Worm (Caenorhabditis elegans) whole organism, young adult: ENCODE results near the gene Y75B12B.11.

ENCODE experiments used
- C17E4.6 ChIP-seq: fragments of 200-800 bp; sonication (Bioruptor generic); IDR thresholded peaks from 2 replicates; pipeline ENCODE4 v1.3.6; 2022; ENCODE audit warnings: missing genetic modification reagents, missing genetic modification characterization, missing compliant biosample characterization
- F23B12.7 ChIP-seq: sonication (generic microtip); optimal IDR thresholded peaks from 2 replicates; lab custom pipeline; 2017; ENCODE audit warnings: missing genetic modification characterization, mild to moderate bottlenecking, missing compliant biosample characterization, antibody characterized with exemption, moderate library complexity; ENCODE audit not compliant: insufficient read depth
- F33H1.4 ChIP-seq: fragments of 200-800 bp; sonication (Bioruptor generic); IDR thresholded peaks from 2 replicates; pipeline ENCODE4 v1.3.6; 2022; ENCODE audit warnings: missing genetic modification reagents, missing genetic modification characterization, missing compliant biosample characterization
- F37B4.10 ChIP-seq: fragments of 200-800 bp; sonication (Bioruptor generic); IDR thresholded peaks from 2 replicates; pipeline ENCODE4 v1.3.6; 2022; ENCODE audit warnings: missing genetic modification characterization, missing compliant biosample characterization
- F52B5.7 ChIP-seq: sonication (generic microtip); optimal IDR thresholded peaks from 2 replicates; lab custom pipeline; 2016; ENCODE audit warnings: mild to moderate bottlenecking, missing genetic modification characterization, missing compliant biosample characterization
- F55B11.4 ChIP-seq: sonication (generic microtip); optimal IDR thresholded peaks from 2 replicates; lab custom pipeline; 2016; ENCODE audit warnings: missing compliant biosample characterization, missing genetic modification characterization, borderline replicate concordance; ENCODE audit not compliant: insufficient read depth
- K11D2.4 ChIP-seq: fragments of 200-800 bp; sonication (Bioruptor generic); IDR thresholded peaks from 2 replicates; pipeline ENCODE4 v1.3.6; 2022; ENCODE audit warnings: missing genetic modification reagents, missing genetic modification characterization, missing compliant biosample characterization
- Y53G8AR.9 ChIP-seq: fragments of 200-800 bp; sonication (Bioruptor generic); conservative IDR thresholded peaks from 2 replicates; pipeline ENCODE4 v1.3.6; 2022; ENCODE audit warnings: missing genetic modification reagents, missing genetic modification characterization, missing compliant biosample characterization
- Y67H2A.10 ChIP-seq: fragments of 200-800 bp; sonication (Bioruptor generic); conservative IDR thresholded peaks from 2 replicates; pipeline ENCODE4 v1.3.6; 2022; ENCODE audit warnings: missing genetic modification reagents, missing genetic modification characterization, missing compliant biosample characterization
- ZK185.1 ChIP-seq: sonication (generic microtip); optimal IDR thresholded peaks from 2 replicates; lab custom pipeline; 2016; ENCODE audit warnings: mild to moderate bottlenecking, missing genetic modification characterization, missing compliant biosample characterization; ENCODE audit not compliant: poor library complexity, severe bottlenecking
- ama-1 ChIP-seq, 3 experiments: fragments of 150-350 bp in 1 of 3; sonication (generic microtip) in 2 of 3; optimal IDR thresholded peaks; 2 replicates each; lab custom pipeline; 2014 to 2018; ENCODE audit warnings: missing biosample characterization in 2 of 3, missing genetic modification characterization in 2 of 3, missing genetic modification reagents in 2 of 3
- aptf-2 ChIP-seq: fragments of 200-800 bp; sonication (Bioruptor generic); conservative IDR thresholded peaks from 2 replicates; pipeline ENCODE4 v1.3.6; 2022; ENCODE audit warnings: missing genetic modification reagents, missing genetic modification characterization, missing compliant biosample characterization
- aptf-3 ChIP-seq: fragments of 200-800 bp; sonication (Bioruptor generic); IDR thresholded peaks from 2 replicates; pipeline ENCODE4 v1.3.6; 2022; ENCODE audit warnings: missing genetic modification characterization, missing compliant biosample characterization
- attf-6 ChIP-seq: fragments of 200-800 bp; sonication (Bioruptor generic); IDR thresholded peaks from 2 replicates; pipeline ENCODE4 v1.3.6; 2022; ENCODE audit warnings: missing genetic modification reagents, missing genetic modification characterization, missing compliant biosample characterization
- cebp-2 ChIP-seq: fragments of 200-800 bp; sonication (Bioruptor generic); IDR thresholded peaks from 2 replicates; pipeline ENCODE4 v1.3.6; 2022; ENCODE audit warnings: missing genetic modification characterization, missing compliant biosample characterization
- ceh-27 ChIP-seq: fragments of 200-800 bp; sonication (Bioruptor generic); optimal IDR thresholded peaks from 2 replicates; lab custom pipeline; 2018; ENCODE audit warnings: mild to moderate bottlenecking, missing genetic modification characterization, moderate library complexity, missing compliant biosample characterization
- dox-1 ChIP-seq: fragments of 200-800 bp; sonication (Bioruptor generic); IDR thresholded peaks from 2 replicates; pipeline ENCODE4 v1.3.6; 2022; ENCODE audit warnings: missing genetic modification reagents, missing genetic modification characterization, missing compliant biosample characterization
- dpff-1 ChIP-seq: sonication (generic microtip); optimal IDR thresholded peaks from 2 replicates; lab custom pipeline; 2017; ENCODE audit warnings: mild to moderate bottlenecking, missing genetic modification characterization, missing compliant biosample characterization
- efl-1 ChIP-seq: fragments of 150-350 bp; optimal IDR thresholded peaks from 2 replicates; lab custom pipeline; 2014; ENCODE audit warnings: missing biosample characterization, missing genetic modification reagents, missing genetic modification characterization
- egl-44 ChIP-seq: fragments of 200-800 bp; sonication (Bioruptor generic); IDR thresholded peaks from 2 replicates; pipeline ENCODE4 v1.3.6; 2022; ENCODE audit warnings: missing genetic modification reagents, missing genetic modification characterization, missing compliant biosample characterization
- egrh-3 ChIP-seq: fragments of 200-800 bp; sonication (Bioruptor generic); IDR thresholded peaks from 2 replicates; pipeline ENCODE4 v1.3.6; 2022; ENCODE audit warnings: missing genetic modification reagents, missing genetic modification characterization, missing compliant biosample characterization
- ekl-4 ChIP-seq: fragments of 200-800 bp; sonication (Bioruptor generic); IDR thresholded peaks from 2 replicates; pipeline ENCODE4 v1.3.6; 2022; ENCODE audit warnings: missing genetic modification reagents, missing genetic modification characterization, missing compliant biosample characterization
- hmg-20 ChIP-seq: fragments of 200-800 bp; sonication (Bioruptor generic); IDR thresholded peaks from 2 replicates; pipeline ENCODE4 v1.3.6; 2022; ENCODE audit warnings: missing genetic modification reagents, missing genetic modification characterization, missing compliant biosample characterization
- hsf-1 ChIP-seq: fragments of 200-800 bp; sonication (Bioruptor generic); IDR thresholded peaks from 2 replicates; pipeline ENCODE4 v1.3.6; 2022; ENCODE audit warnings: missing genetic modification reagents, missing genetic modification characterization, missing compliant biosample characterization
- let-526 ChIP-seq: fragments of 200-800 bp; sonication (Bioruptor generic); IDR thresholded peaks from 2 replicates; pipeline ENCODE4 v1.3.6; 2022; ENCODE audit warnings: missing genetic modification reagents, missing genetic modification characterization, missing compliant biosample characterization
- lin-40 ChIP-seq: sonication (generic microtip); optimal IDR thresholded peaks from 2 replicates; lab custom pipeline; 2016; ENCODE audit warnings: missing genetic modification characterization, mild to moderate bottlenecking, missing compliant biosample characterization, missing genotype, missing genetic modification reagents
- lin-54 ChIP-seq: fragments of 200-800 bp; sonication (Bioruptor generic); optimal IDR thresholded peaks from 2 replicates; lab custom pipeline; 2018; ENCODE audit warnings: mild to moderate bottlenecking, missing genetic modification characterization, missing compliant biosample characterization
- lsl-1 ChIP-seq: fragments of 200-800 bp; sonication (Bioruptor generic); optimal IDR thresholded peaks from 2 replicates; lab custom pipeline; 2018; ENCODE audit warnings: mild to moderate bottlenecking, missing genetic modification characterization, moderate library complexity, missing compliant biosample characterization
- madf-10 ChIP-seq: sonication (generic microtip); optimal IDR thresholded peaks from 2 replicates; lab custom pipeline; 2016; ENCODE audit warnings: mild to moderate bottlenecking, missing genetic modification characterization, missing compliant biosample characterization
- nfya-1 ChIP-seq: sonication (generic microtip); optimal IDR thresholded peaks from 2 replicates; lab custom pipeline; 2017; ENCODE audit warnings: antibody characterized with exemption, missing compliant biosample characterization, missing genetic modification characterization, borderline replicate concordance; ENCODE audit not compliant: insufficient read depth
- nfyb-1 ChIP-seq: fragments of 200-800 bp; sonication (Bioruptor generic); IDR thresholded peaks from 2 replicates; pipeline ENCODE4 v1.3.6; 2022; ENCODE audit warnings: missing genetic modification reagents, missing genetic modification characterization, missing compliant biosample characterization
- nhr-120 ChIP-seq: fragments of 200-800 bp; sonication (Bioruptor generic); IDR thresholded peaks from 2 replicates; pipeline ENCODE4 v1.3.6; 2022; ENCODE audit warnings: missing genetic modification characterization, missing compliant biosample characterization
- nhr-80 ChIP-seq: sonication (generic microtip); optimal IDR thresholded peaks from 2 replicates; lab custom pipeline; 2016; ENCODE audit warnings: missing genetic modification characterization, missing compliant biosample characterization
- pha-4 ChIP-seq: fragments of 150-350 bp; sonication (generic microtip); optimal IDR thresholded peaks from 2 replicates; lab custom pipeline; 2014; ENCODE audit warnings: missing biosample characterization, missing genetic modification reagents, missing genetic modification characterization
- repo-1 ChIP-seq: sonication (generic microtip); optimal IDR thresholded peaks from 2 replicates; lab custom pipeline; 2017; ENCODE audit warnings: mild to moderate bottlenecking, missing genetic modification characterization, missing compliant biosample characterization
- sdz-38 ChIP-seq: sonication (generic microtip); optimal IDR thresholded peaks from 2 replicates; lab custom pipeline; 2016; ENCODE audit warnings: missing genotype, missing genetic modification characterization, missing compliant biosample characterization
- snpc-1.3 ChIP-seq: sonication (generic microtip); optimal IDR thresholded peaks from 2 replicates; lab custom pipeline; 2017; ENCODE audit warnings: missing genetic modification characterization, mild to moderate bottlenecking, missing compliant biosample characterization, antibody characterized with exemption, moderate library complexity, missing genotype, missing genetic modification reagents; ENCODE audit not compliant: insufficient read depth
- snpc-4 ChIP-seq, 5 experiments: fragments of 150-350 bp in 1 of 5; sonication (generic microtip) in 4 of 5; optimal IDR thresholded peaks; 2 replicates each; lab custom pipeline; 2014 to 2018; ENCODE audit warnings: missing genetic modification characterization in 5 of 5, missing biosample characterization in 3 of 5, antibody characterized with exemption in 2 of 5, mild to moderate bottlenecking in 2 of 5, missing compliant biosample characterization in 2 of 5, missing genotype in 2 of 5, moderate library complexity in 2 of 5, missing genetic modification reagents in 1 of 5
- somi-1 ChIP-seq: fragments of 200-800 bp; sonication (Bioruptor generic); optimal IDR thresholded peaks from 2 replicates; lab custom pipeline; 2018; ENCODE audit warnings: mild to moderate bottlenecking, missing genetic modification characterization, missing compliant biosample characterization
- sptf-2 ChIP-seq: fragments of 200-800 bp; sonication (Bioruptor generic); optimal IDR thresholded peaks from 2 replicates; lab custom pipeline; 2018; ENCODE audit warnings: mild to moderate bottlenecking, missing genetic modification characterization, missing compliant biosample characterization
- tbp1 ChIP-seq: fragments of 200-800 bp; sonication (Bioruptor generic); optimal IDR thresholded peaks from 2 replicates; lab custom pipeline; 2018; ENCODE audit warnings: mild to moderate bottlenecking, missing genetic modification characterization, missing compliant biosample characterization
- tbx-9 ChIP-seq: sonication (generic microtip); optimal IDR thresholded peaks from 2 replicates; lab custom pipeline; 2016; ENCODE audit warnings: borderline replicate concordance, missing genetic modification characterization, inconsistent platforms, missing compliant biosample characterization
- xnd-1 ChIP-seq: sonication (generic microtip); optimal IDR thresholded peaks from 2 replicates; lab custom pipeline; 2016; ENCODE audit warnings: missing genotype, missing genetic modification reagents, missing genetic modification characterization, missing compliant biosample characterization
- zfh-2 ChIP-seq: fragments of 200-800 bp; sonication (Bioruptor generic); conservative IDR thresholded peaks from 2 replicates; pipeline ENCODE4 v1.3.6; 2022; ENCODE audit warnings: missing genetic modification reagents, missing genetic modification characterization, missing compliant biosample characterization
- zim-3 ChIP-seq: sonication (generic microtip); optimal IDR thresholded peaks from 2 replicates; lab custom pipeline; 2017; ENCODE audit warnings: mild to moderate bottlenecking, missing genetic modification characterization, moderate library complexity, missing compliant biosample characterization
- ztf-22 ChIP-seq: fragments of 200-800 bp; sonication (Bioruptor generic); optimal IDR thresholded peaks from 2 replicates; lab custom pipeline; 2018; ENCODE audit warnings: mild to moderate bottlenecking, missing genetic modification characterization, moderate library complexity, missing compliant biosample characterization
- ztf-26 ChIP-seq: sonication (generic microtip); optimal IDR thresholded peaks from 2 replicates; lab custom pipeline; 2017; ENCODE audit warnings: missing genetic modification characterization, missing compliant biosample characterization

Gene Y75B12B.11

DNA sequence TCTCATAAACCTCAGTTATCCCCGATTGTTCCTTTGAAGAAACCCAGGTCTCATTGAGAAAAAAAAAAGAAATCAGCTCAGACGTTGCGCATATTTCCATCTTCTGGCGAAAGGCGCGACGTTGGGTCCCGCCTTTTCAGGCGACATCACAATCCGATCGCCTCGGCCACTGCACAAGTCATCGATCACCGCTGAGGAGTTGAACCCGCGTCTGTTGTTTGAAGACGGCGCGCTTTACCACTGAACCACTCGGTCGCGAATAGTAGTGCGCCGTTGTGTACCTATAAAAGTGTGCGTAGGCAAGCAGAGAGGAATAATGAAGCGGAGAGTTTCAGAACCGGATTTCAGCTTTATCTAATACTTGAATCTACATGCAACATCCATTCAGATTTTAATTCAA is at the start of gene Y75B12B.11:
Gene Y75B12B.11, plus strand, starts transcription at position 394 of the 400 bp plus-strand sequence.
- TF ChIP-seq repo-1 (tag; lab: Kevin White, UChicago) = peak; percentile 96
- TF ChIP-seq hmg-20 (GFP tag; lab: Robert Waterston, UW) = peak; percentile 93
- TF ChIP-seq ztf-26 (tag; lab: Kevin White, UChicago) = peak; percentile 95
- peak; percentile 87 for TF ChIP-seq madf-10 (tag; lab: Kevin White, UChicago)
- peak; percentile 97 for TF ChIP-seq cebp-2
- peak; percentile 98 for TF ChIP-seq zim-3 (tag; lab: Kevin White, UChicago)
- peak; percentile 93 for TF ChIP-seq attf-6
- TF ChIP-seq aptf-3 (GFP tag; lab: Robert Waterston, UW) = peak; percentile 96
- TF ChIP-seq lsl-1 = peak; percentile 83
- TF ChIP-seq lin-40 = peak; percentile 88
- TF ChIP-seq F23B12.7 = peak; percentile 89
- peak; percentile 60; the same call in 1 of the 2 replicates for TF ChIP-seq K11D2.4 (GFP tag; lab: Robert Waterston, UW)
- TF ChIP-seq nfya-1 (tag; lab: Kevin White, UChicago) = no peak
- peak; percentile 90 for TF ChIP-seq snpc-1.3 (tag; lab: Kevin White, UChicago)
- TF ChIP-seq nfyb-1 = peak; percentile 97
- TF ChIP-seq sptf-2 (GFP tag; lab: Kevin White, UChicago) = peak; percentile 86
- no peak for TF ChIP-seq F55B11.4 (tag; lab: Kevin White, UChicago)
- TF ChIP-seq F52B5.7 = peak; percentile 97
- TF ChIP-seq F33H1.4 (GFP tag; lab: Robert Waterston, UW) = peak; percentile 62
- TF ChIP-seq pha-4 (tag; lab: Kevin White, UChicago) = no peak
- TF ChIP-seq Y67H2A.10 (GFP tag; lab: Robert Waterston, UW) = no peak
- peak; percentile 31 for TF ChIP-seq ztf-22 (GFP tag; lab: Kevin White, UChicago)
- peak; percentile 96 for TF ChIP-seq ekl-4 (GFP tag; lab: Robert Waterston, UW)
- peak; percentile 77 for TF ChIP-seq snpc-4 (GFP tag; optimal IDR thresholded peaks at IDR 0.05; lab: Kevin White, UChicago)
- TF ChIP-seq snpc-4 (tag; optimal IDR thresholded peaks at IDR 0.05; lab: Kevin White, UChicago) = peak; percentile 47 to 87 (median 82)
- TF ChIP-seq efl-1 (GFP tag; lab: Kevin White, UChicago) = peak; percentile 62
- peak; percentile 86 for TF ChIP-seq C17E4.6 (GFP tag; lab: Robert Waterston, UW)
- peak; percentile 95 for TF ChIP-seq dox-1 (GFP tag; lab: Robert Waterston, UW)
- TF ChIP-seq ZK185.1 (tag; lab: Kevin White, UChicago) = peak; percentile 90
- no peak for TF ChIP-seq sdz-38 (tag; lab: Kevin White, UChicago)
- peak; percentile 93 for TF ChIP-seq lin-54 (GFP tag; lab: Kevin White, UChicago)
- TF ChIP-seq egrh-3 (GFP tag; lab: Robert Waterston, UW) = peak; percentile 78
- peak; percentile 85 for TF ChIP-seq ceh-27
- TF ChIP-seq Y53G8AR.9 (GFP tag; lab: Robert Waterston, UW) = peak; percentile 95
- TF ChIP-seq zfh-2 (GFP tag; lab: Robert Waterston, UW) = peak; percentile 95
- TF ChIP-seq nhr-80 (tag; lab: Kevin White, UChicago) = peak; percentile 73
- peak; percentile 90 for TF ChIP-seq tbx-9 (tag; lab: Kevin White, UChicago)
- peak; percentile 61 for TF ChIP-seq somi-1
- peak; percentile 94 for TF ChIP-seq let-526 (GFP tag; lab: Robert Waterston, UW)
- peak; percentile 96 for TF ChIP-seq nhr-120 (GFP tag; lab: Robert Waterston, UW)
- TF ChIP-seq tbp1 = peak; percentile 99
- TF ChIP-seq dpff-1 (tag; lab: Kevin White, UChicago) = peak; percentile 72
- TF ChIP-seq egl-44 (GFP tag; lab: Robert Waterston, UW) = peak; percentile 96
- TF ChIP-seq hsf-1 (GFP tag; lab: Robert Waterston, UW) = peak; percentile 95
- TF ChIP-seq ama-1 (optimal IDR thresholded peaks at IDR 0.05; lab: Kevin White, UChicago) = peak; percentile 78
- TF ChIP-seq ama-1 (GFP tag; optimal IDR thresholded peaks at IDR 0.05; lab: Kevin White, UChicago) = peak; percentile 93 to 95
- TF ChIP-seq aptf-2 (GFP tag; lab: Robert Waterston, UW) = peak; percentile 73; the same call in 1 of the 2 replicates
- TF ChIP-seq F37B4.10 (GFP tag; lab: Robert Waterston, UW) = peak; percentile 96
- TF ChIP-seq xnd-1 = peak; percentile 61
